Fruit fly (Drosophila melanogaster) whole organism, embryonic: Measurements from ENCODE around the gene Fitm.

Experiments
- Atf6 ChIP-seq: fragments of 200-800 bp; sonication (Bioruptor generic); IDR thresholded peaks from 2 replicates; pipeline ENCODE4 v1.3.6; 2022; ENCODE audit warnings: missing biosample characterization, missing genetic modification characterization
- B-H2 ChIP-seq: fragments of 200-800 bp; sonication (Bioruptor generic); optimal IDR thresholded peaks from 2 replicates; lab custom pipeline; 2018; ENCODE audit warnings: missing biosample characterization, mild to moderate bottlenecking, missing genetic modification characterization
- CG1024 ChIP-seq: fragments of 200-800 bp; sonication (Bioruptor generic); IDR thresholded peaks from 2 replicates; pipeline ENCODE4 v1.3.6; 2022; ENCODE audit warnings: missing biosample characterization, missing genetic modification characterization
- CG11093 ChIP-seq: fragments of 200-800 bp; sonication (Bioruptor generic); IDR thresholded peaks from 3 replicates; pipeline ENCODE4 v1.3.6; 2022; ENCODE audit warnings: missing biosample characterization, missing genetic modification characterization
- CG11695 ChIP-seq: fragments of 200-800 bp; sonication (Bioruptor generic); IDR thresholded peaks from 3 replicates; pipeline ENCODE4 v1.3.6; 2022; ENCODE audit warnings: missing biosample characterization, missing genetic modification characterization
- CG12769 ChIP-seq: fragments of 200-800 bp; sonication (Bioruptor generic); optimal IDR thresholded peaks from 2 replicates; lab custom pipeline; 2019; ENCODE audit warnings: missing biosample characterization, mild to moderate bottlenecking, missing genetic modification characterization, moderate library complexity
- CG12942 ChIP-seq: fragments of 200-800 bp; sonication (Bioruptor generic); optimal IDR thresholded peaks from 3 replicates; lab custom pipeline; 2016; ENCODE audit warnings: missing biosample characterization, missing genetic modification characterization
- CG15601 ChIP-seq: fragments of 200-800 bp; sonication (Bioruptor generic); optimal IDR thresholded peaks from 3 replicates; lab custom pipeline; 2019; ENCODE audit warnings: missing biosample characterization, mild to moderate bottlenecking, missing genetic modification characterization, moderate library complexity
- CG2889 ChIP-seq: fragments of 200-800 bp; sonication (Bioruptor generic); IDR thresholded peaks from 3 replicates; pipeline ENCODE4 v1.3.6; 2022; ENCODE audit warnings: missing biosample characterization, missing genetic modification characterization
- CG31365 ChIP-seq: fragments of 200-800 bp; sonication (Bioruptor generic); optimal IDR thresholded peaks from 2 replicates; lab custom pipeline; 2018; ENCODE audit warnings: missing biosample characterization, mild to moderate bottlenecking, missing genetic modification characterization
- CG31441 ChIP-seq: fragments of 200-800 bp; sonication (Bioruptor generic); IDR thresholded peaks from 2 replicates; pipeline ENCODE4 v1.3.6; 2022; ENCODE audit warnings: missing biosample characterization, missing genetic modification characterization
- CG3407 ChIP-seq: fragments of 200-800 bp; sonication (Bioruptor generic); optimal IDR thresholded peaks from 2 replicates; lab custom pipeline; 2018; ENCODE audit warnings: missing biosample characterization, mild to moderate bottlenecking, missing genetic modification characterization
- CG5953 ChIP-seq: fragments of 200-800 bp; sonication (Bioruptor generic); IDR thresholded peaks from 2 replicates; pipeline ENCODE4 v1.3.6; 2022; ENCODE audit warnings: missing biosample characterization, missing genetic modification characterization
- CG7357 ChIP-seq: fragments of 200-800 bp; sonication (Bioruptor generic); IDR thresholded peaks from 3 replicates; pipeline ENCODE4 v1.3.6; 2022; ENCODE audit warnings: missing biosample characterization, missing genetic modification characterization
- CG8281 ChIP-seq: fragments of 200-800 bp; sonication (Bioruptor generic); optimal IDR thresholded peaks from 2 replicates; lab custom pipeline; 2018; ENCODE audit warnings: missing biosample characterization, mild to moderate bottlenecking, missing genetic modification characterization, moderate library complexity
- CG9932 ChIP-seq: fragments of 200-800 bp; sonication (Bioruptor generic); IDR thresholded peaks from 2 replicates; pipeline ENCODE4 v1.3.6; 2022; ENCODE audit warnings: missing biosample characterization, missing genetic modification characterization
- CoRest ChIP-seq: fragments of 200-800 bp; sonication (Bioruptor generic); optimal IDR thresholded peaks from 3 replicates; lab custom pipeline; 2018; ENCODE audit warnings: missing biosample characterization, mild to moderate bottlenecking, missing genetic modification characterization, moderate library complexity
- Kr ChIP-seq: fragments of 200-800 bp; sonication (Bioruptor generic); optimal IDR thresholded peaks from 2 replicates; lab custom pipeline; 2017; ENCODE audit warnings: missing biosample characterization, mild to moderate bottlenecking, missing genetic modification characterization
- Lim3 ChIP-seq: fragments of 200-800 bp; sonication (Bioruptor generic); IDR thresholded peaks from 2 replicates; pipeline ENCODE4 v1.3.6; 2022; ENCODE audit warnings: missing biosample characterization, missing genetic modification characterization
- Med ChIP-seq: fragments of 200-800 bp; sonication (Bioruptor generic); peaks from one replicate; lab custom pipeline; 2016; ENCODE audit warnings: missing biosample characterization, missing genetic modification characterization, mild to moderate bottlenecking, inconsistent platforms, moderate library complexity
- ato ChIP-seq: fragments of 200-800 bp; sonication (Bioruptor generic); IDR thresholded peaks from 2 replicates; pipeline ENCODE4 v1.3.6; 2022; ENCODE audit warnings: missing biosample characterization, missing genetic modification characterization; ENCODE audit not compliant: partially characterized antibody
- bsh ChIP-seq, 2 experiments: fragments of 200-800 bp; sonication (Bioruptor generic); optimal IDR thresholded peaks; 2 replicates each; lab custom pipeline; 2017 to 2018; ENCODE audit warnings: mild to moderate bottlenecking in 2 of 2, missing biosample characterization in 2 of 2, missing genetic modification characterization in 2 of 2, moderate library complexity in 1 of 2
- chif ChIP-seq, 2 experiments: fragments of 200-800 bp; sonication (Bioruptor generic); optimal IDR thresholded peaks; 3 replicates each; lab custom pipeline; 2016; ENCODE audit warnings: missing biosample characterization in 2 of 2, missing genetic modification characterization in 2 of 2
- danr ChIP-seq: fragments of 200-800 bp; sonication (Bioruptor generic); IDR thresholded peaks from 2 replicates; pipeline ENCODE4 v1.3.6; 2022; ENCODE audit warnings: missing biosample characterization, missing genetic modification characterization
- disco-r ChIP-seq: fragments of 200-800 bp; sonication (Bioruptor generic); optimal IDR thresholded peaks from 2 replicates; lab custom pipeline; 2016; ENCODE audit warnings: missing biosample characterization, missing genetic modification characterization
- fd96Cb ChIP-seq: fragments of 200-800 bp; sonication (Bioruptor generic); optimal IDR thresholded peaks from 2 replicates; lab custom pipeline; 2018; ENCODE audit warnings: missing biosample characterization, mild to moderate bottlenecking, missing genetic modification characterization, moderate library complexity
- fu2 ChIP-seq: fragments of 200-800 bp; sonication (Bioruptor generic); optimal IDR thresholded peaks from 2 replicates; lab custom pipeline; 2016; ENCODE audit warnings: missing biosample characterization, missing genetic modification characterization
- gfzf ChIP-seq: fragments of 200-800 bp; sonication (Bioruptor generic); optimal IDR thresholded peaks from 2 replicates; lab custom pipeline; 2016; ENCODE audit warnings: missing biosample characterization, mild to moderate bottlenecking, missing genetic modification characterization, moderate library complexity
- gro ChIP-seq: fragments of 200-800 bp; sonication (Bioruptor generic); optimal IDR thresholded peaks from 2 replicates; lab custom pipeline; 2016; ENCODE audit warnings: missing biosample characterization, missing genetic modification characterization
- hkb ChIP-seq, 2 experiments: fragments of 200-800 bp in 1 of 2; fragments of >200 bp in 1 of 2; sonication (Bioruptor generic) in 1 of 2; IDR thresholded peaks in 1 of 2; optimal IDR thresholded peaks in 1 of 2; 2 replicates each; pipeline versions ENCODE4 v1.3.6 to Lab custom; 2017 to 2022; ENCODE audit warnings: missing biosample characterization in 1 of 2, missing genetic modification characterization in 1 of 2
- insv ChIP-seq, 2 experiments: fragments of 200-800 bp; sonication (Bioruptor generic); optimal IDR thresholded peaks; 3 replicates each; lab custom pipeline; 2016 to 2018; ENCODE audit warnings: missing biosample characterization in 2 of 2, missing genetic modification characterization in 2 of 2
- knrl ChIP-seq: fragments of 200-800 bp; sonication (Bioruptor generic); IDR thresholded peaks from 3 replicates; pipeline ENCODE4 v1.3.6; 2022; ENCODE audit warnings: missing biosample characterization, missing genetic modification characterization; ENCODE audit not compliant: partially characterized antibody
- nmo ChIP-seq: fragments of 200-800 bp; sonication (Bioruptor generic); optimal IDR thresholded peaks from 2 replicates; lab custom pipeline; 2018; ENCODE audit warnings: missing biosample characterization, mild to moderate bottlenecking, missing genetic modification characterization, moderate library complexity
- pita ChIP-seq: fragments of 200-800 bp; sonication (Bioruptor generic); optimal IDR thresholded peaks from 2 replicates; lab custom pipeline; 2017; ENCODE audit warnings: missing biosample characterization, mild to moderate bottlenecking, missing genetic modification characterization
- pnt ChIP-seq: fragments of 200-800 bp; sonication (Bioruptor generic); optimal IDR thresholded peaks from 3 replicates; lab custom pipeline; 2016; ENCODE audit warnings: missing biosample characterization, missing genetic modification characterization
- prd ChIP-seq, 3 experiments: fragments of >200 bp in 2 of 3; fragments of 200-800 bp in 1 of 3; sonication (Bioruptor generic) in 1 of 3; optimal IDR thresholded peaks in 2 of 3; IDR thresholded peaks in 1 of 3; 2 replicates in 2 of 3; 3 replicates in 1 of 3; pipeline versions ENCODE4 v1.3.6 to Lab custom; 2017 to 2022; ENCODE audit warnings: missing biosample characterization in 1 of 3, missing genetic modification characterization in 1 of 3
- salm ChIP-seq: fragments of 200-800 bp; sonication (Bioruptor generic); optimal IDR thresholded peaks from 2 replicates; lab custom pipeline; 2018; ENCODE audit warnings: missing biosample characterization, mild to moderate bottlenecking, missing genetic modification characterization
- schlank ChIP-seq: fragments of 200-800 bp; sonication (Bioruptor generic); optimal IDR thresholded peaks from 2 replicates; lab custom pipeline; 2018; ENCODE audit warnings: missing biosample characterization, mild to moderate bottlenecking, missing genetic modification characterization
- scrt ChIP-seq: fragments of 200-800 bp; sonication (Bioruptor generic); optimal IDR thresholded peaks from 2 replicates; lab custom pipeline; 2018; ENCODE audit warnings: missing biosample characterization, mild to moderate bottlenecking, missing genetic modification characterization, moderate library complexity
- sd ChIP-seq: fragments of 200-800 bp; sonication (Bioruptor generic); optimal IDR thresholded peaks from 3 replicates; lab custom pipeline; 2018; ENCODE audit warnings: missing biosample characterization, mild to moderate bottlenecking, missing genetic modification characterization, moderate library complexity
- sisA ChIP-seq: fragments of 200-800 bp; sonication (Bioruptor generic); IDR thresholded peaks from 2 replicates; pipeline ENCODE4 v1.3.6; 2022; ENCODE audit warnings: missing biosample characterization, missing genetic modification characterization
- stc ChIP-seq: fragments of 200-800 bp; sonication (Bioruptor generic); IDR thresholded peaks from 2 replicates; pipeline ENCODE4 v1.3.6; 2022; ENCODE audit warnings: missing biosample characterization, missing genetic modification characterization
- stwl ChIP-seq: fragments of 200-800 bp; sonication (Bioruptor generic); optimal IDR thresholded peaks from 3 replicates; lab custom pipeline; 2018; ENCODE audit warnings: missing biosample characterization, mild to moderate bottlenecking, missing genetic modification characterization, moderate library complexity
- tll ChIP-seq, 2 experiments: fragments of 200-800 bp in 1 of 2; fragments of >200 bp in 1 of 2; sonication (Bioruptor generic) in 1 of 2; optimal IDR thresholded peaks; 2 replicates each; lab custom pipeline; 2017 to 2019; ENCODE audit warnings: missing biosample characterization in 2 of 2, missing genetic modification characterization in 2 of 2, mild to moderate bottlenecking in 1 of 2, moderate library complexity in 1 of 2
- tna ChIP-seq: fragments of 200-800 bp; sonication (Bioruptor generic); IDR thresholded peaks from 2 replicates; pipeline ENCODE4 v1.3.6; 2022; ENCODE audit warnings: missing biosample characterization, missing genetic modification characterization; ENCODE audit not compliant: partially characterized antibody
- toy ChIP-seq: fragments of 200-800 bp; sonication (Bioruptor generic); IDR thresholded peaks from 2 replicates; pipeline ENCODE4 v1.3.6; 2022; ENCODE audit warnings: missing biosample characterization, missing genetic modification characterization
- wor ChIP-seq: fragments of 200-800 bp; sonication (Bioruptor generic); IDR thresholded peaks from 2 replicates; pipeline ENCODE4 v1.3.6; 2022; ENCODE audit warnings: missing biosample characterization, missing genetic modification characterization
- zen ChIP-seq: fragments of 200-800 bp; sonication (Bioruptor generic); optimal IDR thresholded peaks from 3 replicates; lab custom pipeline; 2018; ENCODE audit warnings: missing biosample characterization, mild to moderate bottlenecking, missing genetic modification characterization, moderate library complexity
- zfh1 ChIP-seq: fragments of 200-800 bp; sonication (Bioruptor generic); IDR thresholded peaks from 3 replicates; pipeline ENCODE4 v1.3.6; 2022; ENCODE audit warnings: missing biosample characterization, missing genetic modification characterization

The Fitm gene

dm6 chr3L:5139312-5139711 lies 6.6 kb downstream of the Fitm start, which contains the start of the genes Tcs5 and CHMP2B (continued):
- TF ChIP-seq stwl (tag; lab: Kevin White, UChicago) (peak; percentile 97), CG12942 (peak; percentile 100), Kr (GFP tag; lab: Kevin White, UChicago) (peak; percentile 94), bsh (GFP tag; optimal IDR thresholded peaks at IDR 0.05; lab: Kevin White, UChicago) (peak; percentile 99 to 100), hkb (optimal IDR thresholded peaks at IDR 0.05; lab: Kevin White, UChicago) (peak; percentile 77), hkb (GFP tag; IDR thresholded peaks at IDR 0.05; lab: Robert Waterston, UW) (peak; percentile 100), fu2 (peak; percentile 100), disco-r (GFP tag; lab: Kevin White, UChicago) (peak; percentile 99), CG8281 (tag; lab: Kevin White, UChicago) (peak; percentile 96), insv (GFP tag; optimal IDR thresholded peaks at IDR 0.05; lab: Kevin White, UChicago) (peak; percentile 79 to 89), danr (peak; percentile 100), Med (peak; percentile 100), wor (GFP tag; lab: Robert Waterston, UW) (peak; percentile 100), zen (tag; lab: Kevin White, UChicago) (peak; percentile 100), tna (no peak), CG1024 (peak; percentile 99), fd96Cb (peak; percentile 100), CG2889 (peak; percentile 100), CG31365 (peak; percentile 93), toy (GFP tag; lab: Robert Waterston, UW) (peak; percentile 100), sisA (GFP tag; lab: Robert Waterston, UW) (peak; percentile 100), pita (no peak), CG3407 (GFP tag; lab: Kevin White, UChicago) (peak; percentile 99), ato (GFP tag; lab: Robert Waterston, UW) (no peak), knrl (GFP tag; lab: Robert Waterston, UW) (peak; percentile 54), stc (GFP tag; lab: Robert Waterston, UW) (peak; percentile 100), scrt (peak; percentile 98), CG9932 (GFP tag; lab: Robert Waterston, UW) (peak; percentile 100), CoRest (tag; lab: Kevin White, UChicago) (peak; percentile 100), nmo (GFP tag; lab: Kevin White, UChicago) (peak; percentile 100), sd (tag; lab: Kevin White, UChicago) (peak; percentile 97), chif (GFP tag; optimal IDR thresholded peaks at IDR 0.05; lab: Kevin White, UChicago) (peak; percentile 100), Lim3 (GFP tag; lab: Robert Waterston, UW) (peak; percentile 99), CG15601 (tag; lab: Kevin White, UChicago) (peak; percentile 99), gro (GFP tag; lab: Kevin White, UChicago) (peak; percentile 98), zfh1 (GFP tag; lab: Robert Waterston, UW) (peak; percentile 100), schlank (peak; percentile 99), CG5953 (GFP tag; lab: Robert Waterston, UW) (peak; percentile 100), pnt (GFP tag; lab: Kevin White, UChicago) (peak; percentile 99), Atf6 (GFP tag; lab: Robert Waterston, UW) (peak; percentile 100), tll (GFP tag; optimal IDR thresholded peaks at IDR 0.05; lab: Kevin White, UChicago) (peak in 1 of 2 experiments; percentile 87), CG11093 (GFP tag; lab: Robert Waterston, UW) (peak; percentile 100), CG11695 (peak; percentile 100), CG7357 (peak; percentile 100), CG12769 (peak; percentile 100), CG31441 (peak; percentile 99), salm (tag; lab: Kevin White, UChicago) (peak; percentile 99), gfzf (GFP tag; lab: Kevin White, UChicago) (peak; percentile 44), prd (optimal IDR thresholded peaks at IDR 0.05; lab: Kevin White, UChicago) (no peak), prd (GFP tag; IDR thresholded peaks at IDR 0.05; lab: Robert Waterston, UW) (peak; percentile 100), B-H2 (GFP tag; lab: Kevin White, UChicago) (peak; percentile 100)
